Worm (Caenorhabditis elegans): ENCODE measurements around the gene Y53F4B.11.

Gene Y53F4B.11

DNA sequence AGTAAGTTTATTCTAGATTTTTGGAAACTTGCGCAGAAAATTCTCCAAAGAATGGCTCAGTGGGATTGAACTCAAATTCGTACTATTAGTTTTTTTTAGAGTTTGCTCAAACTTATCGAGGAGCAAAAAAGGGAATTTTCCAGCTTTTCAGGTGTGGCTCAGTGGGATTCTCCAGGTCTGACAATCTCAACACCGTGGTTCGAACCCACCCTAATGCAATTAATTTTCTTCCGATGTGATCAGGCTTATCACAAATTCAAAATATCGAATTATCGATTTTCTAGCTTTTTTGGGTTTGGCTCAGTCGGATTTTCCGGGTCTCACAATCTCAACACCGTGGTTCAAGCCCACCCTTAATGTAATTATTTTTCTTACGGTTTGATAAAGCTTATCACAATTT lies 44.1 kb upstream of the Y53F4B.11 start:
- TF ChIP-seq F57A8.1 (GFP tag; optimal IDR thresholded peaks at IDR 0.05) (no peak), mcd-1 (GFP tag; IDR thresholded peaks at IDR 0.05) (no peak), zim-3 (tag; optimal IDR thresholded peaks at IDR 0.05) (no peak), F37B4.10 (GFP tag; IDR thresholded peaks at IDR 0.05) (no peak), dox-1 (GFP tag; IDR thresholded peaks at IDR 0.05) (no peak), lsy-27 (tag; optimal IDR thresholded peaks at IDR 0.05; ENCODE audit: borderline replicate concordance, insufficient read depth) (no peak), F33H1.4 (GFP tag; IDR thresholded peaks at IDR 0.05) (no peak), nhr-120 (GFP tag; IDR thresholded peaks at IDR 0.05) (no peak), lag-1 (GFP tag; IDR thresholded peaks at IDR 0.05) (no peak), ceh-40 (GFP tag; IDR thresholded peaks at IDR 0.05) (no peak), cebp-2 (GFP tag; IDR thresholded peaks at IDR 0.05) (no peak), chd-7 (tag; optimal IDR thresholded peaks at IDR 0.05) (no peak), madf-3 (GFP tag; IDR thresholded peaks at IDR 0.05) (no peak), ceh-100 (GFP tag; IDR thresholded peaks at IDR 0.05) (no peak)

DNA sequence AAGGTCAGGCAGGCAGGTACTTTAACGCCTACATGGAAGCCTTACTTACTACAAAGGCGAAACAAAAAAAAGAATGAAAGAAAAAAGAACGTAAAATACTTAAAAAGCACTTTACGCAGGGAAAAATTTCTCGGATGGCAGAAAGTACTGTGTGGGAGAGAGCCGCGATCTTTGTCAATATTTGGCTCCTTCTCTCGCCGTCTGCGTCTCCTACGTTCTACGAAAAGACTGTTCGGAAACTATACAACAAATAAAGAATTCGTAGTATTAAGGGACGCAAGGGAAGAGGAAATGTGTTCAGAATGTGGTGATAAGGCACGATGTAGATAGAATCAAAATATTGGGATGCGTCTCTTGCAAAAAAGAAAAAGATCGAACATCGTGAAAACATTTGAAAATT lies 43.5 kb upstream of the Y53F4B.11 start:
- no peak for TF ChIP-seq sea-2 (GFP tag; IDR thresholded peaks at IDR 0.05)
- TF ChIP-seq snpc-1.1 (tag; optimal IDR thresholded peaks at IDR 0.05; ENCODE audit: insufficient read depth) = no peak
- TF ChIP-seq ztf-3 (GFP tag; optimal IDR thresholded peaks at IDR 0.05) = no peak
- TF ChIP-seq K12H6.12 (tag; optimal IDR thresholded peaks at IDR 0.05) = no peak
- TF ChIP-seq let-607 (tag; optimal IDR thresholded peaks at IDR 0.05) = no peak
- TF ChIP-seq hlh-26 (GFP tag; conservative IDR thresholded peaks at IDR 0.05) = no peak
- TF ChIP-seq F23B12.7 (tag; optimal IDR thresholded peaks at IDR 0.05; ENCODE audit: insufficient read depth) = no peak
- no peak for TF ChIP-seq B0035.1 (tag; optimal IDR thresholded peaks at IDR 0.05)
- no peak for TF ChIP-seq cebp-2 (GFP tag; IDR thresholded peaks at IDR 0.05)
- TF ChIP-seq rpc-1 (optimal IDR thresholded peaks at IDR 0.05) = no peak
- no peak for TF ChIP-seq rpc-1 (tag; optimal IDR thresholded peaks at IDR 0.05)
- no peak for TF ChIP-seq dpff-1 (tag; optimal IDR thresholded peaks at IDR 0.05)
- TF ChIP-seq K11D2.4 (GFP tag; IDR thresholded peaks at IDR 0.05) = no peak
- no peak for TF ChIP-seq nhr-90 (tag; optimal IDR thresholded peaks at IDR 0.05)

DNA sequence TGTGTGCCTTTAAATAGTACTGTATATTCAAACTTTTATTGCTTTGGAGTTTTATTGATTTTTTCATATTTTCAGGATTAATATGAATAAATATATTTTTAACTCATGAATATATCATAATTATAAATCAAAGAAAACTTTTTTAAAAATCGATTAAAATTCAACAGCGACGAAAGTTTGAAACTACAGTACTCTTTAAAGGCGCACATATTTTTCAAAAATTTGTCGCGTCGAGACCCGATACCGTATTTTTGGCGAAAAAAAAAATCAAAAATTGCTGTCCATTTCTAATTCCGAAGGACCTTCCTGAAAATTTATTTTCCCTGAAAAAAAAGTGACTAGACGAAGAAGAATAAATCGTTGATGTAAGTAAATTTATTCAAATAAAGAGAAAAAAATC lies 42.3 kb upstream of the Y53F4B.11 start:
- TF ChIP-seq F33H1.4 (GFP tag; IDR thresholded peaks at IDR 0.05) (peak; percentile 54), ets-4 (GFP tag; optimal IDR thresholded peaks at IDR 0.05) (no peak), madf-8 (GFP tag; conservative IDR thresholded peaks at IDR 0.05) (no peak), lsl-1 (GFP tag; optimal IDR thresholded peaks at IDR 0.05) (peak; percentile 69), rpc-1 (optimal IDR thresholded peaks at IDR 0.05) (no peak), rpc-1 (tag; optimal IDR thresholded peaks at IDR 0.05) (no peak)

DNA sequence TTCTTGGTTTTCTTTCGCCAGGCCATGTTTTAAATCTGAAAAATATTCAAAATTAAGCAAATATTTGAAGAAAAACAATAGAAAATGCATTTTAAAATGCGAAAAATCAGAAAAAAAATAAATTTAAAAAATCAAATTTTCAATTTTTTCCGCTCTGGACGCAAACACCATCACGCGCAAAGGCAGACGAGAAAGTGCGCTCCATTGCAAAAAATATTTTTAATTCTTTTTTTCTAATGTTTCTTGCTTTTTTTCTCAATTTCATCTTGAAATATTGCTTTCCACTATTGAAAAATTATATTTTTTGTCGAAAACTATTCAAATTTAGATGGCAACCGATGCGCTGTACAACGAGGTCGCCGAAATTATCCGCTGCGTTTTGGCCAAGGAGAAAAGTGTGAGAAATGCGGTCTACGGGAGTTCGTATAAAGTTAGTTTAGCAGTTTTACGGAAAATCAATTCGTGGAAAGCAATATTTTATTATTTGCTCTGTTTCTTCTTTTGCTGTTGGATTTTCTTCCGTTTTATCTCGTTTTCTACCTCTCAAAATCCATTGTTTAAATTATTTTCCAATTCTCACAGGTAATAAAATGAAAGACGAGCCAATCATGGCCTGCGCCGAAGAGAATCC lies 41.1 kb upstream of the Y53F4B.11 start, which contains the start of the genes pole-4, nsun-5 and metl-2:
TSS of gene pole-4 (minus strand) at position 35 of the 631 bp plus-strand sequence.
TSS of gene nsun-5 (plus strand) at position 298 of the 631 bp plus-strand sequence.
TSS of gene metl-2 (plus strand) at position 581 of the 631 bp plus-strand sequence.
- TF ChIP-seq F33H1.4 (GFP tag; IDR thresholded peaks at IDR 0.05) (no peak), ceh-40 (GFP tag; IDR thresholded peaks at IDR 0.05) (no peak), xnd-1 (tag; optimal IDR thresholded peaks at IDR 0.05) (no peak), die-1 (tag; optimal IDR thresholded peaks at IDR 0.05) (no peak), lin-35 (GFP tag; optimal IDR thresholded peaks at IDR 0.05) (peak in 1 of 3 experiments; percentile 39), akir-1 (GFP tag; optimal IDR thresholded peaks at IDR 0.05) (no peak), F23B12.7 (tag; optimal IDR thresholded peaks at IDR 0.05; ENCODE audit: insufficient read depth) (peak; percentile 69), attf-5 (GFP tag; optimal IDR thresholded peaks at IDR 0.05) (peak; percentile 28), efl-1 (GFP tag; optimal IDR thresholded peaks at IDR 0.05) (peak; percentile 24), lin-26 (GFP tag; IDR thresholded peaks at IDR 0.05) (no peak), B0261.1 (tag; optimal IDR thresholded peaks at IDR 0.05) (no peak), B0019.2 (GFP tag; conservative IDR thresholded peaks at IDR 0.05) (no peak), aptf-2 (GFP tag; conservative IDR thresholded peaks at IDR 0.05) (no peak), nfyb-1 (GFP tag; IDR thresholded peaks at IDR 0.05) (no peak), zfh-2 (GFP tag; conservative IDR thresholded peaks at IDR 0.05) (no peak), fkh-3 (tag; optimal IDR thresholded peaks at IDR 0.05) (no peak)

All from whole organism, young adult.